Worm (Caenorhabditis elegans) whole organism, young adult: ENCODE results near the gene vps-53.

Experiments used
- C06A6.2 ChIP-seq: fragments of 200-800 bp; sonication (Bioruptor generic); conservative IDR thresholded peaks from 2 replicates; pipeline ENCODE4 v1.3.6; 2022; ENCODE audit warnings: missing genetic modification characterization, missing compliant biosample characterization
- F23B12.7 ChIP-seq: sonication (generic microtip); optimal IDR thresholded peaks from 2 replicates; lab custom pipeline; 2017; ENCODE audit warnings: missing genetic modification characterization, mild to moderate bottlenecking, missing compliant biosample characterization, antibody characterized with exemption, moderate library complexity; ENCODE audit not compliant: insufficient read depth
- F57C9.4 ChIP-seq: sonication (generic microtip); optimal IDR thresholded peaks from 2 replicates; lab custom pipeline; 2017; ENCODE audit warnings: mild to moderate bottlenecking, missing genetic modification characterization, missing compliant biosample characterization
- K11D2.4 ChIP-seq: fragments of 200-800 bp; sonication (Bioruptor generic); IDR thresholded peaks from 2 replicates; pipeline ENCODE4 v1.3.6; 2022; ENCODE audit warnings: missing genetic modification reagents, missing genetic modification characterization, missing compliant biosample characterization
- T26A5.8 ChIP-seq: sonication (generic microtip); optimal IDR thresholded peaks from 2 replicates; lab custom pipeline; 2016; ENCODE audit warnings: missing genetic modification characterization, missing compliant biosample characterization
- Y53G8AR.9 ChIP-seq: fragments of 200-800 bp; sonication (Bioruptor generic); conservative IDR thresholded peaks from 2 replicates; pipeline ENCODE4 v1.3.6; 2022; ENCODE audit warnings: missing genetic modification reagents, missing genetic modification characterization, missing compliant biosample characterization
- Y56A3A.18 ChIP-seq: fragments of 200-800 bp; sonication (Bioruptor generic); IDR thresholded peaks from 2 replicates; pipeline ENCODE4 v1.3.6; 2022; ENCODE audit warnings: missing genetic modification reagents, missing genetic modification characterization, missing compliant biosample characterization
- Y79H2A.3 ChIP-seq: fragments of 200-800 bp; sonication (Bioruptor generic); conservative IDR thresholded peaks from 2 replicates; pipeline ENCODE4 v1.3.6; 2022; ENCODE audit warnings: missing genetic modification reagents, missing genetic modification characterization, missing compliant biosample characterization
- Y95B8A.8 ChIP-seq: fragments of 200-800 bp; sonication (Bioruptor generic); IDR thresholded peaks from 2 replicates; pipeline ENCODE4 v1.3.6; 2022; ENCODE audit warnings: missing genetic modification reagents, missing genetic modification characterization, missing compliant biosample characterization
- ZK185.1 ChIP-seq: sonication (generic microtip); optimal IDR thresholded peaks from 2 replicates; lab custom pipeline; 2016; ENCODE audit warnings: mild to moderate bottlenecking, missing genetic modification characterization, missing compliant biosample characterization; ENCODE audit not compliant: poor library complexity, severe bottlenecking
- aptf-3 ChIP-seq: fragments of 200-800 bp; sonication (Bioruptor generic); IDR thresholded peaks from 2 replicates; pipeline ENCODE4 v1.3.6; 2022; ENCODE audit warnings: missing genetic modification characterization, missing compliant biosample characterization
- attf-3 ChIP-seq: fragments of 200-800 bp; sonication (Bioruptor generic); conservative IDR thresholded peaks from 2 replicates; pipeline ENCODE4 v1.3.6; 2022; ENCODE audit warnings: missing genetic modification reagents, missing genetic modification characterization, missing compliant biosample characterization
- cebp-1 ChIP-seq, 2 experiments: fragments of 200-800 bp in 1 of 2; sonication (Bioruptor generic) in 1 of 2; sonication (generic microtip) in 1 of 2; IDR thresholded peaks in 1 of 2; optimal IDR thresholded peaks in 1 of 2; 2 replicates each; pipeline versions ENCODE4 v1.3.6 to Lab custom; 2017 to 2022; ENCODE audit warnings: missing compliant biosample characterization in 2 of 2, missing genetic modification characterization in 2 of 2, mild to moderate bottlenecking in 1 of 2, missing genetic modification reagents in 1 of 2, moderate library complexity in 1 of 2
- ceh-100 ChIP-seq: fragments of 200-800 bp; sonication (Bioruptor generic); IDR thresholded peaks from 2 replicates; pipeline ENCODE4 v1.3.6; 2022; ENCODE audit warnings: missing genetic modification reagents, missing genetic modification characterization, missing compliant biosample characterization
- dox-1 ChIP-seq: fragments of 200-800 bp; sonication (Bioruptor generic); IDR thresholded peaks from 2 replicates; pipeline ENCODE4 v1.3.6; 2022; ENCODE audit warnings: missing genetic modification reagents, missing genetic modification characterization, missing compliant biosample characterization
- dpff-1 ChIP-seq: sonication (generic microtip); optimal IDR thresholded peaks from 2 replicates; lab custom pipeline; 2017; ENCODE audit warnings: mild to moderate bottlenecking, missing genetic modification characterization, missing compliant biosample characterization
- egl-44 ChIP-seq: fragments of 200-800 bp; sonication (Bioruptor generic); IDR thresholded peaks from 2 replicates; pipeline ENCODE4 v1.3.6; 2022; ENCODE audit warnings: missing genetic modification reagents, missing genetic modification characterization, missing compliant biosample characterization
- ekl-4 ChIP-seq: fragments of 200-800 bp; sonication (Bioruptor generic); IDR thresholded peaks from 2 replicates; pipeline ENCODE4 v1.3.6; 2022; ENCODE audit warnings: missing genetic modification reagents, missing genetic modification characterization, missing compliant biosample characterization
- gei-17 ChIP-seq: fragments of 200-800 bp; sonication (Bioruptor generic); optimal IDR thresholded peaks from 2 replicates; lab custom pipeline; 2018; ENCODE audit warnings: mild to moderate bottlenecking, missing genetic modification characterization, missing compliant biosample characterization
- hlh-12 ChIP-seq: sonication (generic microtip); optimal IDR thresholded peaks from 2 replicates; lab custom pipeline; 2016; ENCODE audit warnings: missing genetic modification characterization, missing compliant biosample characterization
- lag-1 ChIP-seq: fragments of 200-800 bp; sonication (Bioruptor generic); IDR thresholded peaks from 2 replicates; pipeline ENCODE4 v1.3.6; 2022; ENCODE audit warnings: missing genetic modification reagents, missing genetic modification characterization, missing compliant biosample characterization
- let-526 ChIP-seq: fragments of 200-800 bp; sonication (Bioruptor generic); IDR thresholded peaks from 2 replicates; pipeline ENCODE4 v1.3.6; 2022; ENCODE audit warnings: missing genetic modification reagents, missing genetic modification characterization, missing compliant biosample characterization
- let-607 ChIP-seq, 2 experiments: fragments of 200-800 bp in 1 of 2; sonication (Bioruptor generic) in 1 of 2; sonication (generic microtip) in 1 of 2; optimal IDR thresholded peaks; 2 replicates each; lab custom pipeline; 2016 to 2018; ENCODE audit warnings: mild to moderate bottlenecking in 2 of 2, missing compliant biosample characterization in 2 of 2, missing genetic modification characterization in 2 of 2, moderate library complexity in 2 of 2, missing genotype in 1 of 2
- lin-26 ChIP-seq: fragments of 200-800 bp; sonication (Bioruptor generic); IDR thresholded peaks from 2 replicates; pipeline ENCODE4 v1.3.6; 2022; ENCODE audit warnings: missing genetic modification reagents, missing genetic modification characterization, missing compliant biosample characterization
- lin-40 ChIP-seq: sonication (generic microtip); optimal IDR thresholded peaks from 2 replicates; lab custom pipeline; 2016; ENCODE audit warnings: missing genetic modification characterization, mild to moderate bottlenecking, missing compliant biosample characterization, missing genotype, missing genetic modification reagents
- madf-6 ChIP-seq: fragments of 200-800 bp; sonication (Bioruptor generic); IDR thresholded peaks from 2 replicates; pipeline ENCODE4 v1.3.6; 2022; ENCODE audit warnings: missing genetic modification reagents, missing genetic modification characterization, missing compliant biosample characterization
- mcd-1 ChIP-seq: fragments of 200-800 bp; sonication (Bioruptor generic); IDR thresholded peaks from 2 replicates; pipeline ENCODE4 v1.3.6; 2022; ENCODE audit warnings: missing genetic modification reagents, missing genetic modification characterization, missing compliant biosample characterization
- mel-28 ChIP-seq: sonication (generic microtip); optimal IDR thresholded peaks from 2 replicates; lab custom pipeline; 2016; ENCODE audit warnings: borderline replicate concordance, mild to moderate bottlenecking, missing genetic modification characterization, missing compliant biosample characterization
- nfyb-1 ChIP-seq: fragments of 200-800 bp; sonication (Bioruptor generic); IDR thresholded peaks from 2 replicates; pipeline ENCODE4 v1.3.6; 2022; ENCODE audit warnings: missing genetic modification reagents, missing genetic modification characterization, missing compliant biosample characterization
- nhr-27 ChIP-seq: fragments of 200-800 bp; sonication (Bioruptor generic); optimal IDR thresholded peaks from 2 replicates; lab custom pipeline; 2018; ENCODE audit warnings: mild to moderate bottlenecking, missing genetic modification characterization, moderate library complexity, missing compliant biosample characterization
- nhr-90 ChIP-seq: sonication (generic microtip); optimal IDR thresholded peaks from 2 replicates; lab custom pipeline; 2016; ENCODE audit warnings: missing genotype, mild to moderate bottlenecking, missing genetic modification characterization, missing compliant biosample characterization
- pbrm-1 ChIP-seq: fragments of 200-800 bp; sonication (Bioruptor generic); IDR thresholded peaks from 2 replicates; pipeline ENCODE4 v1.3.6; 2022; ENCODE audit warnings: missing genetic modification reagents, missing genetic modification characterization, missing compliant biosample characterization
- pha-4 ChIP-seq: fragments of 150-350 bp; sonication (generic microtip); optimal IDR thresholded peaks from 2 replicates; lab custom pipeline; 2014; ENCODE audit warnings: missing biosample characterization, missing genetic modification reagents, missing genetic modification characterization
- rec-8 ChIP-seq, 2 experiments: sonication (generic microtip); optimal IDR thresholded peaks; 2 replicates each; lab custom pipeline; 2016; ENCODE audit warnings: mild to moderate bottlenecking in 2 of 2, missing genetic modification characterization in 2 of 2, missing genetic modification reagents in 2 of 2, missing genotype in 2 of 2, missing biosample characterization in 1 of 2, missing compliant biosample characterization in 1 of 2, moderate library complexity in 1 of 2
- repo-1 ChIP-seq: sonication (generic microtip); optimal IDR thresholded peaks from 2 replicates; lab custom pipeline; 2017; ENCODE audit warnings: mild to moderate bottlenecking, missing genetic modification characterization, missing compliant biosample characterization
- snpc-1.3 ChIP-seq: sonication (generic microtip); optimal IDR thresholded peaks from 2 replicates; lab custom pipeline; 2017; ENCODE audit warnings: missing genetic modification characterization, mild to moderate bottlenecking, missing compliant biosample characterization, antibody characterized with exemption, moderate library complexity, missing genotype, missing genetic modification reagents; ENCODE audit not compliant: insufficient read depth
- somi-1 ChIP-seq: fragments of 200-800 bp; sonication (Bioruptor generic); optimal IDR thresholded peaks from 2 replicates; lab custom pipeline; 2018; ENCODE audit warnings: mild to moderate bottlenecking, missing genetic modification characterization, missing compliant biosample characterization
- sptf-2 ChIP-seq: fragments of 200-800 bp; sonication (Bioruptor generic); optimal IDR thresholded peaks from 2 replicates; lab custom pipeline; 2018; ENCODE audit warnings: mild to moderate bottlenecking, missing genetic modification characterization, missing compliant biosample characterization
- tbp1 ChIP-seq: fragments of 200-800 bp; sonication (Bioruptor generic); optimal IDR thresholded peaks from 2 replicates; lab custom pipeline; 2018; ENCODE audit warnings: mild to moderate bottlenecking, missing genetic modification characterization, missing compliant biosample characterization
- tlf-1 ChIP-seq: fragments of 200-800 bp; sonication (Bioruptor generic); optimal IDR thresholded peaks from 2 replicates; lab custom pipeline; 2018; ENCODE audit warnings: mild to moderate bottlenecking, missing genetic modification characterization, missing compliant biosample characterization
- zim-3 ChIP-seq: sonication (generic microtip); optimal IDR thresholded peaks from 2 replicates; lab custom pipeline; 2017; ENCODE audit warnings: mild to moderate bottlenecking, missing genetic modification characterization, moderate library complexity, missing compliant biosample characterization
- ztf-26 ChIP-seq: sonication (generic microtip); optimal IDR thresholded peaks from 2 replicates; lab custom pipeline; 2017; ENCODE audit warnings: missing genetic modification characterization, missing compliant biosample characterization
- ztf-3 ChIP-seq: fragments of 200-800 bp; sonication (Bioruptor generic); optimal IDR thresholded peaks from 2 replicates; lab custom pipeline; 2018; ENCODE audit warnings: mild to moderate bottlenecking, missing genetic modification characterization, missing compliant biosample characterization

Gene vps-53

DNA sequence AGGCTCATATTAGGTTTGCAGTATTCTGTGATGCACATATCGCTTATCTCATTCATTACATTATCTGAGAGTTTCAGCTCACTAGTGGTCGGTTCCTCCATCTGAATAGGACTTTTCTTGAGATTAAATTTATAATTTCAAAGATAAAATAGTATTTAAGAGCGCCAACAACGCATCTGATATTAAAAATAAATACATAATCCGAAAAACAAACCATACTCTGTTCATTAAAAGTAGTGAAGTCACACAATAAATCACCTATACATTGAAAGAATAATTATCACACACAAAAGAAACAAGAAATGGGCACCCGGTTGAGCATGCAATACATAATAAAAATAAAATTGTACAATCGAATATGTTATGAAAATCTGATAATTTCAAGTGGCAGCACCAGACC lies at the start of gene vps-53:
Gene vps-53, minus strand, starts transcription at position 101 of the 400 bp plus-strand sequence.
- TF ChIP-seq ceh-100 (GFP tag; lab: Robert Waterston, UW) (no peak), madf-6 (no peak)
- TF ChIP-seq, all 124 proteins: peak for 0

ce11 chrIII:9804997-9805610 lies 47.8 kb upstream of the vps-53 start, which contains the start of gene riok-3:
TSS of gene riok-3 (minus strand) at chrIII:9805011.
- TF ChIP-seq egl-44 (GFP tag; lab: Robert Waterston, UW), result no peak
- no peak for TF ChIP-seq nhr-90 (tag; lab: Kevin White, UChicago)
- TF ChIP-seq aptf-3 (GFP tag; lab: Robert Waterston, UW), result no peak
- peak; percentile 38; the same call in 1 of the 2 replicates for TF ChIP-seq K11D2.4 (GFP tag; lab: Robert Waterston, UW)
- TF ChIP-seq snpc-1.3 (tag; lab: Kevin White, UChicago), result no peak
- peak; percentile 11 for TF ChIP-seq lin-40
- peak; percentile 40; the same call in 1 of the 2 replicates for TF ChIP-seq Y95B8A.8
- TF ChIP-seq sptf-2 (GFP tag; lab: Kevin White, UChicago), result no peak
- TF ChIP-seq Y53G8AR.9, result peak; percentile 75
- TF ChIP-seq rec-8 (tag; optimal IDR thresholded peaks at IDR 0.05; lab: Kevin White, UChicago), result no peak
- peak; percentile 77 for TF ChIP-seq repo-1 (tag; lab: Kevin White, UChicago)
- TF ChIP-seq pbrm-1, result peak; percentile 49; the same call in 1 of the 2 replicates
- 0 out of 2 replicates have a peak, but pooled peaks have one; percentile 25 for TF ChIP-seq lin-26 (GFP tag; lab: Robert Waterston, UW)
- peak; percentile 41 for TF ChIP-seq F57C9.4 (tag; lab: Kevin White, UChicago)
- no peak for TF ChIP-seq nhr-27
- TF ChIP-seq mcd-1, result peak; percentile 33; the same call in 1 of the 2 replicates
- TF ChIP-seq let-526 (GFP tag; lab: Robert Waterston, UW), result no peak
- TF ChIP-seq C06A6.2 (GFP tag; lab: Robert Waterston, UW), result 0 out of 2 replicates have a peak, but pooled peaks have one; percentile 18
- TF ChIP-seq somi-1 (GFP tag; lab: Kevin White, UChicago), result peak; percentile 44
- TF ChIP-seq mel-28, result no peak
- TF ChIP-seq zim-3 (tag; lab: Kevin White, UChicago), result peak; percentile 67
- TF ChIP-seq hlh-12 (tag; lab: Kevin White, UChicago), result no peak
- TF ChIP-seq let-607 (tag; optimal IDR thresholded peaks at IDR 0.05; lab: Kevin White, UChicago), result peak in 1 of 2 experiments; percentile 2
- peak; percentile 15 for TF ChIP-seq tbp1 (GFP tag; lab: Kevin White, UChicago)
- peak; percentile 74; the same call in 1 of the 2 replicates for TF ChIP-seq cebp-1 (GFP tag; IDR thresholded peaks at IDR 0.05; lab: Robert Waterston, UW)
- peak; percentile 94 for TF ChIP-seq cebp-1 (tag; optimal IDR thresholded peaks at IDR 0.05; lab: Kevin White, UChicago)
- peak; percentile 21 for TF ChIP-seq F23B12.7 (tag; lab: Kevin White, UChicago)
- TF ChIP-seq ZK185.1 (tag; lab: Kevin White, UChicago), result peak; percentile 40
- TF ChIP-seq gei-17 (GFP tag; lab: Kevin White, UChicago), result no peak
- TF ChIP-seq ztf-3 (GFP tag; lab: Kevin White, UChicago), result peak; percentile 19
- peak; percentile 1 for TF ChIP-seq tlf-1 (GFP tag; lab: Kevin White, UChicago)
- peak; percentile 72 for TF ChIP-seq nfyb-1 (GFP tag; lab: Robert Waterston, UW)
- TF ChIP-seq T26A5.8 (tag; lab: Kevin White, UChicago), result no peak
- peak; percentile 50 for TF ChIP-seq ekl-4 (GFP tag; lab: Robert Waterston, UW)
- TF ChIP-seq lag-1 (GFP tag; lab: Robert Waterston, UW), result no peak
- 0 out of 2 replicates have a peak, but pooled peaks have one; percentile 68 for TF ChIP-seq Y79H2A.3 (GFP tag; lab: Robert Waterston, UW)
- TF ChIP-seq ztf-26 (tag; lab: Kevin White, UChicago), result peak; percentile 36
- TF ChIP-seq dox-1, result peak; percentile 33; the same call in 1 of the 2 replicates
- TF ChIP-seq dpff-1 (tag; lab: Kevin White, UChicago), result peak; percentile 36
- 0 out of 2 replicates have a peak, but pooled peaks have one; percentile 7 for TF ChIP-seq attf-3 (GFP tag; lab: Robert Waterston, UW)
- TF ChIP-seq Y56A3A.18 (GFP tag; lab: Robert Waterston, UW), result peak; percentile 10; the same call in 1 of the 2 replicates
- no peak for TF ChIP-seq pha-4
